Worm (Caenorhabditis elegans): Measurements from ENCODE around the gene M01H9.4.

DNA sequence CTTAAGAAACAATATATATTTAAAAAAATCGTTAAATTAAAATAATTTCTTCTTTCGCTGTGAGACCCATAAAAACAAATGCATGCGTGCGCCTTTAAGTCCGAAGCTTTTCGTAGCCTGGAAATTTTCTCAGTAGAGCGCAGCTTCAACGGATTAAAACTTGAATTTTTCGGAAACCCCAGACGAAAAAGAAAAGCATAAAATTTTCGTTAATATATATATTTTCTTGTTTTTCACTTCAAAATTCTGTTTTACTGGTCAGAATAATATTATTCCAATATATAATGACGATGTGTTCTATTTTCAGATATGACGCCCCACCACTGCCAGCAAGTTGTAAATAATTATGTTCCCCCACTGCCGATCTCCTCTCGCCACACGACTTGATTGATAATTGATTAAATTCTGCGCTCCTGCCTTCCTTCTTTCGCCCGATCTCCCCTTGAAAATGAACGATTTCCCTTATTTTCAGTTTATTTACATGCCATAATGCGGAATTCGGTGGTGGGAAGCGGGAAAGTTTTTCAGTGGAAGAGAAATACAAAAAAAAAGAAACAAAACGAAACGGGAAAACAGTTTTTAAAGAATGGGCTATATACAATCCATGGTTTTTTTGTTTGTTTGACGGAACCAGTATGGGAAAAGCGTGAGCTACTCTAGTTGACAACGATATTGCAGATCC is 14.5 kb downstream of the M01H9.4 start:
- TF ChIP-seq unc-86 (tag; optimal IDR thresholded peaks at IDR 0.05): no peak
- no peak for TF ChIP-seq ceh-9 (tag; optimal IDR thresholded peaks at IDR 0.05)
- TF ChIP-seq ama-1 (optimal IDR thresholded peaks at IDR 0.05): peak; percentile 40
- no peak for TF ChIP-seq ref-2 (tag; optimal IDR thresholded peaks at IDR 0.05)
- no peak for TF ChIP-seq nfya-1 (tag; optimal IDR thresholded peaks at IDR 0.05)
- no peak for TF ChIP-seq dmd-4 (tag; optimal IDR thresholded peaks at IDR 0.05; ENCODE audit: borderline replicate concordance)
- no peak for TF ChIP-seq ceh-30 (tag; optimal IDR thresholded peaks at IDR 0.05)
- no peak for TF ChIP-seq elt-2 (tag; optimal IDR thresholded peaks at IDR 0.05)
- TF ChIP-seq ceh-18 (tag; optimal IDR thresholded peaks at IDR 0.05): no peak
- no peak for TF ChIP-seq nhr-11 (tag; optimal IDR thresholded peaks at IDR 0.05)
- TF ChIP-seq pros-1 (tag; optimal IDR thresholded peaks at IDR 0.05): no peak
- no peak for TF ChIP-seq ceh-6 (GFP tag; optimal IDR thresholded peaks at IDR 0.05)

Measured in whole organism, late embryonic.